Fruit fly (Drosophila melanogaster) whole organism, prepupa: Measurements from ENCODE around the gene Hel89B.

ENCODE experiments used
- Blimp-1 ChIP-seq: fragments of 200-800 bp; sonication (Bioruptor generic); optimal IDR thresholded peaks from 3 replicates; lab custom pipeline; 2017; ENCODE audit warnings: missing biosample characterization, missing genetic modification characterization, mild to moderate bottlenecking, moderate library complexity, missing genetic modification reagents
- CG10631 ChIP-seq: fragments of 200-800 bp; sonication (Bioruptor generic); optimal IDR thresholded peaks from 2 replicates; lab custom pipeline; 2016; ENCODE audit warnings: missing biosample characterization, missing genetic modification characterization
- CG10669 ChIP-seq: fragments of 200-800 bp; sonication (Bioruptor generic); optimal IDR thresholded peaks from 3 replicates; lab custom pipeline; 2018; ENCODE audit warnings: missing biosample characterization, mild to moderate bottlenecking, missing genetic modification characterization, moderate library complexity
- CG11294 ChIP-seq: fragments of 200-800 bp; sonication (Bioruptor generic); IDR thresholded peaks from 2 replicates; pipeline ENCODE4 v1.3.6; 2022; ENCODE audit warnings: missing biosample characterization, missing genetic modification characterization
- CG11762 ChIP-seq: fragments of 200-800 bp; sonication (Bioruptor generic); optimal IDR thresholded peaks from 3 replicates; lab custom pipeline; 2016; ENCODE audit warnings: missing biosample characterization, missing genetic modification characterization; ENCODE audit not compliant: insufficient read depth
- CG15336 ChIP-seq: fragments of 200-800 bp; sonication (Bioruptor generic); IDR thresholded peaks from 2 replicates; pipeline ENCODE4 v1.3.6; 2022; ENCODE audit warnings: missing biosample characterization, missing genetic modification characterization
- CG1621 ChIP-seq: fragments of 200-800 bp; sonication (Bioruptor generic); optimal IDR thresholded peaks from 3 replicates; lab custom pipeline; 2018; ENCODE audit warnings: missing biosample characterization, mild to moderate bottlenecking, missing genetic modification characterization
- CG16779 ChIP-seq: fragments of 200-800 bp; sonication (Bioruptor generic); optimal IDR thresholded peaks from 3 replicates; lab custom pipeline; 2017; ENCODE audit warnings: missing biosample characterization, mild to moderate bottlenecking, missing genetic modification characterization
- CG31627 ChIP-seq: fragments of 200-800 bp; sonication (Bioruptor generic); optimal IDR thresholded peaks from 3 replicates; lab custom pipeline; 2016; ENCODE audit warnings: missing biosample characterization, missing genetic modification characterization
- CG3919 ChIP-seq: fragments of 200-800 bp; sonication (Bioruptor generic); optimal IDR thresholded peaks from 3 replicates; lab custom pipeline; 2016; ENCODE audit warnings: missing biosample characterization, missing genetic modification characterization
- CG4318 ChIP-seq: fragments of 200-800 bp; sonication (Bioruptor generic); optimal IDR thresholded peaks from 3 replicates; lab custom pipeline; 2017; ENCODE audit warnings: missing biosample characterization, mild to moderate bottlenecking, missing genetic modification characterization
- CG6163 ChIP-seq: fragments of 200-800 bp; sonication (Bioruptor generic); IDR thresholded peaks from 3 replicates; pipeline ENCODE4 v1.3.6; 2022; ENCODE audit warnings: missing biosample characterization, missing genetic modification characterization
- CG6276 ChIP-seq: fragments of 200-800 bp; sonication (Bioruptor generic); optimal IDR thresholded peaks from 2 replicates; lab custom pipeline; 2017; ENCODE audit warnings: missing biosample characterization, mild to moderate bottlenecking, missing genetic modification characterization
- CG6792 ChIP-seq: fragments of 200-800 bp; sonication (Bioruptor generic); optimal IDR thresholded peaks from 3 replicates; lab custom pipeline; 2016; ENCODE audit warnings: missing biosample characterization, missing genetic modification characterization
- CG6808 ChIP-seq: fragments of 200-800 bp; sonication (Bioruptor generic); optimal IDR thresholded peaks from 3 replicates; lab custom pipeline; 2017; ENCODE audit warnings: missing biosample characterization, missing genetic modification characterization, mild to moderate bottlenecking, moderate library complexity, missing genetic modification reagents
- CG7368 ChIP-seq: fragments of 200-800 bp; sonication (Bioruptor generic); optimal IDR thresholded peaks from 3 replicates; lab custom pipeline; 2016; ENCODE audit warnings: missing biosample characterization, missing genetic modification characterization
- CG8632 ChIP-seq: fragments of 200-800 bp; sonication (Bioruptor generic); optimal IDR thresholded peaks from 3 replicates; lab custom pipeline; 2016; ENCODE audit warnings: missing biosample characterization, missing genetic modification characterization
- CG9139 ChIP-seq: fragments of 200-800 bp; sonication (Bioruptor generic); optimal IDR thresholded peaks from 3 replicates; lab custom pipeline; 2017; ENCODE audit warnings: missing biosample characterization, mild to moderate bottlenecking, missing genetic modification characterization
- Eip75B ChIP-seq: fragments of 200-800 bp; sonication (Bioruptor generic); optimal IDR thresholded peaks from 3 replicates; lab custom pipeline; 2016; ENCODE audit warnings: missing biosample characterization, missing genetic modification characterization
- Eip93F ChIP-seq: fragments of 200-800 bp; sonication (Bioruptor generic); optimal IDR thresholded peaks from 2 replicates; lab custom pipeline; 2016; ENCODE audit warnings: missing biosample characterization, mild to moderate bottlenecking, missing genetic modification characterization
- Ets21C ChIP-seq: fragments of 200-800 bp; sonication (Bioruptor generic); optimal IDR thresholded peaks from 3 replicates; lab custom pipeline; 2016; ENCODE audit warnings: missing biosample characterization, missing genetic modification characterization
- Ets96B ChIP-seq: fragments of 200-800 bp; optimal IDR thresholded peaks from 2 replicates; lab custom pipeline; 2019; ENCODE audit warnings: missing biosample characterization, mild to moderate bottlenecking, missing genetic modification characterization, moderate library complexity
- Gug ChIP-seq: fragments of 200-800 bp; sonication (Bioruptor generic); IDR thresholded peaks from 2 replicates; pipeline ENCODE4 v1.3.6; 2022; ENCODE audit warnings: missing biosample characterization, missing genetic modification characterization
- Hr38 ChIP-seq: sonication (Bioruptor generic); optimal IDR thresholded peaks from 2 replicates; lab custom pipeline; 2016; ENCODE audit warnings: missing biosample characterization, missing genetic modification characterization
- Hr39 ChIP-seq: fragments of 200-800 bp; sonication (Bioruptor generic); optimal IDR thresholded peaks from 2 replicates; lab custom pipeline; 2016; ENCODE audit warnings: missing biosample characterization, missing genetic modification characterization
- Lpt ChIP-seq: fragments of 200-800 bp; sonication (Bioruptor generic); optimal IDR thresholded peaks from 3 replicates; lab custom pipeline; 2016; ENCODE audit warnings: missing biosample characterization, missing genetic modification characterization
- Met ChIP-seq: fragments of 200-800 bp; sonication (Bioruptor generic); optimal IDR thresholded peaks from 3 replicates; lab custom pipeline; 2016; ENCODE audit warnings: missing biosample characterization, missing genetic modification characterization
- Sox102F ChIP-seq: fragments of 200-800 bp; sonication (Bioruptor generic); optimal IDR thresholded peaks from 2 replicates; lab custom pipeline; 2016; ENCODE audit warnings: missing biosample characterization, mild to moderate bottlenecking, missing genetic modification characterization
- Sox14 ChIP-seq: fragments of 200-800 bp; sonication (Bioruptor generic); optimal IDR thresholded peaks from 3 replicates; lab custom pipeline; 2016; ENCODE audit warnings: missing biosample characterization, missing genetic modification characterization
- Sox15 ChIP-seq: fragments of 200-800 bp; sonication (Bioruptor generic); optimal IDR thresholded peaks from 3 replicates; lab custom pipeline; 2016; ENCODE audit warnings: missing biosample characterization, missing genetic modification characterization
- acj6 ChIP-seq: fragments of 200-800 bp; sonication (Bioruptor generic); optimal IDR thresholded peaks from 3 replicates; lab custom pipeline; 2016; ENCODE audit warnings: missing biosample characterization, missing genetic modification characterization
- cyc ChIP-seq: fragments of 200-800 bp; sonication (Bioruptor generic); optimal IDR thresholded peaks from 3 replicates; lab custom pipeline; 2016; ENCODE audit warnings: missing biosample characterization, missing genetic modification characterization
- dac ChIP-seq: fragments of 200-800 bp; sonication (Bioruptor generic); optimal IDR thresholded peaks from 2 replicates; lab custom pipeline; 2017; ENCODE audit warnings: missing biosample characterization, mild to moderate bottlenecking, missing genetic modification characterization
- eg ChIP-seq: fragments of 200-800 bp; sonication (Bioruptor generic); IDR thresholded peaks from 3 replicates; pipeline ENCODE4 v1.3.6; 2022; ENCODE audit warnings: missing biosample characterization, missing genetic modification characterization
- esn ChIP-seq: fragments of 200-800 bp; sonication (Bioruptor generic); optimal IDR thresholded peaks from 2 replicates; lab custom pipeline; 2016; ENCODE audit warnings: missing biosample characterization, mild to moderate bottlenecking, missing genetic modification characterization, moderate library complexity
- fd59A ChIP-seq: fragments of 200-800 bp; sonication (Bioruptor generic); optimal IDR thresholded peaks from 2 replicates; lab custom pipeline; 2017; ENCODE audit warnings: missing biosample characterization, mild to moderate bottlenecking, missing genetic modification characterization, missing genetic modification reagents
- lz ChIP-seq: fragments of 200-800 bp; sonication (Bioruptor generic); optimal IDR thresholded peaks from 3 replicates; lab custom pipeline; 2016; ENCODE audit warnings: missing biosample characterization, missing genetic modification characterization
- spab ChIP-seq: fragments of 200-800 bp; sonication (Bioruptor generic); optimal IDR thresholded peaks from 2 replicates; lab custom pipeline; 2017; ENCODE audit warnings: missing biosample characterization, mild to moderate bottlenecking, missing genetic modification characterization, missing genetic modification reagents
- ss ChIP-seq, 2 experiments: fragments of 200-800 bp; sonication (Bioruptor generic); optimal IDR thresholded peaks; 2 replicates in 1 of 2; 3 replicates in 1 of 2; lab custom pipeline; 2017 to 2018; ENCODE audit warnings: mild to moderate bottlenecking in 2 of 2, missing biosample characterization in 2 of 2, missing genetic modification characterization in 2 of 2, moderate library complexity in 1 of 2
- topi ChIP-seq: fragments of 200-800 bp; sonication (Bioruptor generic); optimal IDR thresholded peaks from 3 replicates; lab custom pipeline; 2016; ENCODE audit warnings: missing biosample characterization, missing genetic modification characterization

Hel89B gene

dm6 chr3R:16025587-16026223, 52.6 kb downstream of the Hel89B start, which contains the start of gene pnr (continued):
- TF ChIP-seq CG10631 (GFP tag; lab: Kevin White, UChicago) = no peak
- peak; percentile 23 for TF ChIP-seq CG3919 (GFP tag; lab: Kevin White, UChicago)
- peak; percentile 5 for TF ChIP-seq CG1621
- TF ChIP-seq CG16779 (tag; lab: Kevin White, UChicago) = no peak
- no peak for TF ChIP-seq CG6808
- peak; percentile 5 for TF ChIP-seq Eip75B
- TF ChIP-seq CG8632 (GFP tag; lab: Kevin White, UChicago) = no peak
- no peak for TF ChIP-seq CG4318
- no peak for TF ChIP-seq fd59A (GFP tag; lab: Kevin White, UChicago)
- TF ChIP-seq Sox102F (GFP tag; lab: Kevin White, UChicago) = peak; percentile 14
- 0 out of 2 replicates have a peak, but pooled peaks have one; percentile 12 for TF ChIP-seq CG15336 (GFP tag; lab: Robert Waterston, UW)
- no peak for TF ChIP-seq Hr38 (GFP tag; lab: Kevin White, UChicago)
- TF ChIP-seq CG6792 (GFP tag; lab: Kevin White, UChicago) = no peak
- TF ChIP-seq eg (GFP tag; lab: Robert Waterston, UW) = no peak; the same call in 2 of the 3 replicates
- TF ChIP-seq esn (GFP tag; lab: Kevin White, UChicago) = peak; percentile 29
- TF ChIP-seq Met = peak; percentile 11
- no peak for TF ChIP-seq Sox15
- no peak for TF ChIP-seq Eip93F (GFP tag; lab: Kevin White, UChicago)
- TF ChIP-seq Hr39 (GFP tag; lab: Kevin White, UChicago) = no peak
- no peak for TF ChIP-seq CG9139 (GFP tag; lab: Kevin White, UChicago)
- TF ChIP-seq CG10669 (GFP tag; lab: Kevin White, UChicago) = no peak
- no peak for TF ChIP-seq Blimp-1 (GFP tag; lab: Kevin White, UChicago)
- no peak for TF ChIP-seq Gug (GFP tag; lab: Robert Waterston, UW)
- no peak for TF ChIP-seq Sox14
- no peak for TF ChIP-seq acj6 (GFP tag; lab: Kevin White, UChicago)
- peak in 1 of 2 experiments; percentile 17 for TF ChIP-seq ss (GFP tag; optimal IDR thresholded peaks at IDR 0.05; lab: Kevin White, UChicago)
- TF ChIP-seq CG7368 = peak; percentile 4
- TF ChIP-seq topi (GFP tag; lab: Kevin White, UChicago) = no peak
- TF ChIP-seq dac (GFP tag; lab: Kevin White, UChicago) = no peak

DNA sequence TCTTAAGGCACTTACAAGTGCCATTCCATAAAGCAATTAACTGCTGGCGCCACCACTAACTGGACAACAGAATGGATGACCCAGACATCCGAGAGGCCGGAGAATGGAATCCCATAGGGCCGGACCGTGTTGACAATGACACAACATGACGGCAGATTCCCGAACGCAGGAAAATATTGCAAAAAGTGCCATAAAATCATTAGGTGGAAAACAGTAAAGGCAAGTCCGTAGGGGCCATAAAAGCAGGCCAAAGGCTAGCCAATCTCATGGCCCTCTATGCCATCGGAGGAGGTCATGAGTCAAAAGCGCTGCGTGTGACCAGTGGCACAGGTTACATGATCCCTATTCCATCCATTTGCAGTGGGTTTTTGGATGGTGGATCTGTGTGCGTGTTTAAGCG, 55.6 kb downstream of the Hel89B start:
- TF ChIP-seq Ets96B (tag; lab: Kevin White, UChicago) (no peak), cyc (GFP tag; lab: Kevin White, UChicago) (no peak), CG7368 (no peak), CG6163 (no peak), acj6 (GFP tag; lab: Kevin White, UChicago) (no peak), CG11762 (GFP tag; lab: Kevin White, UChicago) (no peak), CG31627 (no peak), CG6276 (GFP tag; lab: Kevin White, UChicago) (no peak), Ets21C (GFP tag; lab: Kevin White, UChicago) (no peak)

- TF ChIP-seq CG11294 (GFP tag; lab: Robert Waterston, UW) = no peak
- no peak for TF ChIP-seq Lpt
- TF ChIP-seq CG11762 (GFP tag; lab: Kevin White, UChicago) = no peak
- TF ChIP-seq lz (GFP tag; lab: Kevin White, UChicago) = no peak
- no peak for TF ChIP-seq Hr38 (GFP tag; lab: Kevin White, UChicago)
- TF ChIP-seq fd59A (GFP tag; lab: Kevin White, UChicago) = no peak
- no peak for TF ChIP-seq spab
Measured at dm6 chr3R:16029584-16029983, 56.5 kb downstream of the Hel89B start.
